Worm (Caenorhabditis elegans) whole organism, early embryonic: ENCODE measurements around the gene F11D11.3.

ENCODE experiments used
- F13C5.2 ChIP-seq: sonication (generic microtip); optimal IDR thresholded peaks from 2 replicates; lab custom pipeline; 2017; ENCODE audit warnings: mild to moderate bottlenecking, missing genetic modification characterization, inconsistent platforms, missing compliant biosample characterization
- ama-1 ChIP-seq: fragments of 150-350 bp; optimal IDR thresholded peaks from 2 replicates; lab custom pipeline; 2014
- ceh-13 ChIP-seq: fragments of 200-800 bp; sonication (Bioruptor generic); optimal IDR thresholded peaks from 2 replicates; lab custom pipeline; 2018; ENCODE audit warnings: mild to moderate bottlenecking, missing genetic modification characterization, missing compliant biosample characterization
- flt-1 ChIP-seq: fragments of 200-800 bp; sonication (Bioruptor generic); IDR thresholded peaks from 2 replicates; pipeline ENCODE4 v1.3.6; 2022; ENCODE audit warnings: missing genetic modification characterization, missing compliant biosample characterization
- hmbx-1 ChIP-seq: sonication (generic microtip); optimal IDR thresholded peaks from 2 replicates; lab custom pipeline; 2016; ENCODE audit warnings: mild to moderate bottlenecking, missing genetic modification characterization, missing compliant biosample characterization
- hnd-1 ChIP-seq: sonication (generic microtip); optimal IDR thresholded peaks from 2 replicates; lab custom pipeline; 2016; ENCODE audit warnings: missing genetic modification characterization, missing compliant biosample characterization
- pes-1 ChIP-seq: fragments of 200-800 bp; sonication (Bioruptor generic); IDR thresholded peaks from 2 replicates; pipeline ENCODE4 v1.3.6; 2022; ENCODE audit warnings: missing genetic modification reagents, missing genetic modification characterization, missing compliant biosample characterization
- sea-1 ChIP-seq: fragments of 200-800 bp; sonication (Bioruptor generic); conservative IDR thresholded peaks from 2 replicates; pipeline ENCODE4 v1.3.6; 2022; ENCODE audit warnings: missing genetic modification characterization, missing compliant biosample characterization
- tbx-11 ChIP-seq: fragments of 200-800 bp; sonication (Bioruptor generic); IDR thresholded peaks from 2 replicates; pipeline ENCODE4 v1.3.6; 2022; ENCODE audit warnings: missing genetic modification characterization, missing compliant biosample characterization

ce11 chrV:18771390-18771789 is 11.3 kb upstream of the F11D11.3 start, which contains the start of gene clec-256:
- TF ChIP-seq ceh-13 (GFP tag; lab: Kevin White, UChicago) (no peak), hmbx-1 (no peak), ama-1 (no peak), flt-1 (GFP tag; lab: Robert Waterston, UW) (no peak), tbx-11 (GFP tag; lab: Robert Waterston, UW) (no peak), F13C5.2 (tag; lab: Kevin White, UChicago) (no peak), sea-1 (GFP tag; lab: Robert Waterston, UW) (no peak), pes-1 (GFP tag; lab: Robert Waterston, UW) (no peak), hnd-1 (tag; lab: Kevin White, UChicago) (no peak)
